Worm (Caenorhabditis elegans): ENCODE measurements around the gene sre-34.

DNA sequence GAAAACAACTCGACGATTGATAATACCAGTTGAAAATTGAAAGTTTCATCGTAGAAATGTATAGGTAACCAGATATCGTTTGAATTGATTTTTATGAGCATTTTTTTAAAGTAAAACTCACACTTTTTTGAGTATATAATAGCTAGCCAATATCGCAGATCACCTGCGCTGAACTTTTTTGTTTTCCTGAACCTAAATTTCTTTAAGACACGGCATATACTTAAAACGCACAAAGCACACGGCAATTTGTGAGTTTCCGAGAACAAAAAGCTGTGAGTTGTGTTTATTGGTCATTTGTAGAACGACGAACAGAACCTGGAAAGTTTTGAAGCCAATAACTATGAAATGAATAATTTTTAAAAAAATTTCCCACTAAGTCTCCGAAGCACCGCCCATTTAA is 48.2 kb upstream of the sre-34 start, which contains the start of gene sre-29:
- TF ChIP-seq ztf-29 (GFP tag; IDR thresholded peaks at IDR 0.05) (no peak), med-1 (GFP tag; optimal IDR thresholded peaks at IDR 0.05; ENCODE audit: insufficient read depth) (no peak)
